Worm (Caenorhabditis elegans): ENCODE results near the gene suca-1.

The suca-1 gene

ce11 chrX:10900079-10900724 is at the start of gene suca-1:
suca-1 (minus strand) TSS chrX:10900114.
- TF ChIP-seq mdl-1 (tag; optimal IDR thresholded peaks at IDR 0.05) (no peak), nhr-43 (tag; optimal IDR thresholded peaks at IDR 0.05; ENCODE audit: poor library complexity, severe bottlenecking) (peak; percentile 11), hmg-11 (tag; optimal IDR thresholded peaks at IDR 0.05) (peak; percentile 39), elt-3 (tag; optimal IDR thresholded peaks at IDR 0.05) (no peak), daf-12 (tag; optimal IDR thresholded peaks at IDR 0.05) (no peak), nhr-67 (tag; optimal IDR thresholded peaks at IDR 0.05) (no peak), snpc-4 (tag; optimal IDR thresholded peaks at IDR 0.05) (peak; percentile 4), nhr-23 (tag; optimal IDR thresholded peaks at IDR 0.05) (peak; percentile 44), nhr-25 (tag; optimal IDR thresholded peaks at IDR 0.05) (peak; percentile 67), pha-4 (tag; optimal IDR thresholded peaks at IDR 0.05) (no peak), egl-5 (tag; optimal IDR thresholded peaks at IDR 0.05) (peak; percentile 36), elt-2 (tag; optimal IDR thresholded peaks at IDR 0.05) (peak; percentile 68), nfya-1 (tag; optimal IDR thresholded peaks at IDR 0.05; ENCODE audit: insufficient read depth) (no peak), fkh-2 (tag; optimal IDR thresholded peaks at IDR 0.05) (no peak), nhr-12 (tag; optimal IDR thresholded peaks at IDR 0.05) (no peak)

ce11 chrX:10948852-10949251 is 48.9 kb upstream of the suca-1 start, which contains the start of gene T21B6.3:
T21B6.3 (minus strand) TSS chrX:10948952.
- no peak for TF ChIP-seq egl-5 (tag; optimal IDR thresholded peaks at IDR 0.05)
- TF ChIP-seq fkh-2 (tag; optimal IDR thresholded peaks at IDR 0.05): no peak
- no peak for TF ChIP-seq snpc-4 (tag; optimal IDR thresholded peaks at IDR 0.05)
- TF ChIP-seq daf-12 (tag; optimal IDR thresholded peaks at IDR 0.05): no peak
- TF ChIP-seq nhr-67 (tag; optimal IDR thresholded peaks at IDR 0.05): no peak
- TF ChIP-seq nhr-12 (tag; optimal IDR thresholded peaks at IDR 0.05): no peak

DNA sequence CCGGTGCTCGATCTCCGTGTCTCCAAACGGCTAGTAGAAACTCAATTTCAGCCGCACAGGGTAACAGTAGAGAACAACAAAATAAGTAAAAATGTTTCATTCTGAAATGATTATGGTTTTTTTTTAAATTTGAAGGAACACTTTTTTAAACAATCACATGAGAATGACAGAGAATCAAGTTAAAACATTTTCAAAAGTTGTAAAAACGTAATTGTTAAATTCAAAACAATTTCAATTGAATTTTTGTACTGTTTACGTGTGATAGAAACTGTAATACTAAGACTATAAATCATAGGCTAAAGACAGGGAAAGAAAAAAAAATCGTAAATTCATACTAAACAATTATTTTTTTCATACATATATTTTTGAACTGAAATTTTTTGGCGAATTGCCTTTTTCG is 41.3 kb upstream of the suca-1 start, which contains the start of gene pho-7:
Gene pho-7, minus strand, starts transcription at position 101 of the 400 bp plus-strand sequence.
- TF ChIP-seq zag-1 (tag; optimal IDR thresholded peaks at IDR 0.05): no peak
- TF ChIP-seq nhr-28 (tag; optimal IDR thresholded peaks at IDR 0.05): no peak
- TF ChIP-seq lin-39 (tag; optimal IDR thresholded peaks at IDR 0.05): no peak
- no peak for TF ChIP-seq ceh-28 (tag; optimal IDR thresholded peaks at IDR 0.05)
- no peak for TF ChIP-seq nhr-77 (tag; optimal IDR thresholded peaks at IDR 0.05)
- no peak for TF ChIP-seq ama-1 (optimal IDR thresholded peaks at IDR 0.05)
- no peak for TF ChIP-seq fos-1 (tag; optimal IDR thresholded peaks at IDR 0.05)
- TF ChIP-seq aly-2 (tag; optimal IDR thresholded peaks at IDR 0.05): no peak
- no peak for TF ChIP-seq fkh-10 (GFP tag; optimal IDR thresholded peaks at IDR 0.05)
- no peak for TF ChIP-seq nhr-43 (tag; optimal IDR thresholded peaks at IDR 0.05; ENCODE audit: poor library complexity, severe bottlenecking)

DNA sequence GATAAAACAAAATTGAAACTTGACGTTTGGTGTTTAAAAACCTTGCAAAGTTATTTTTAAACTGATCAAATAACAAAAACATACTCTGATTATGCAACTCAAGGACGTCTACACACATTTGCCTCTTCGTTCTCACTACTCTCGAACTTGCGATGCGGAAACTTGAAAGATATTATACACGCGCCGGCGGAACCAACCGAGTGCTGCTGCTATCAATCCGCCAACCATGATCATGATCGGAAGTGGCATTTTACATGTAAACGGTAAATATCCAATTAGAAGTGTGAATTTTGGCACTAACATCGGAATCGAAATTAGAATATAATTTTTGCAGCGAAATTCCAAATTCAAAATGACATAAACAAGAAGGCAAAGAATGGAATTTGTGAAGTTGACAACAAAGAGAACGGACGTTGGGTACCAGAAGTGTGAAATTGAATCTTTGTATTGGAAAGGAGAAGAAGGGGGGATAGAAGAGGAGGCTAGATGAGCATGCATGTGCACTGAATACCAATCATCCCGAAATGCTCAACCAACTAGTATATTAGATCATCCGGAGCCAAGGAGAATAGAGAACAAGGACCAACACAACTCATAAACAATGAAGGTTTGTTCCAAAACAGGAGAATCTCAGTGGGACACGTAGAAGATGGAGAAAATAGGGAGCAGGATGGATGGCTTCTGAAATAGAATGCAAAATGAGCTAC is 33.5 kb upstream of the suca-1 start:
- TF ChIP-seq pqm-1 (tag; optimal IDR thresholded peaks at IDR 0.05) (no peak), R02D3.7 (tag; optimal IDR thresholded peaks at IDR 0.05) (no peak), eor-1 (tag; optimal IDR thresholded peaks at IDR 0.05) (no peak), ztf-4 (tag; optimal IDR thresholded peaks at IDR 0.05) (no peak), nhr-28 (tag; optimal IDR thresholded peaks at IDR 0.05) (no peak), daf-12 (tag; optimal IDR thresholded peaks at IDR 0.05) (no peak), ama-1 (optimal IDR thresholded peaks at IDR 0.05) (no peak), ZK546.5 (tag; optimal IDR thresholded peaks at IDR 0.05) (no peak), lin-15B (tag; optimal IDR thresholded peaks at IDR 0.05) (no peak), nfya-1 (tag; optimal IDR thresholded peaks at IDR 0.05; ENCODE audit: insufficient read depth) (no peak)

DNA sequence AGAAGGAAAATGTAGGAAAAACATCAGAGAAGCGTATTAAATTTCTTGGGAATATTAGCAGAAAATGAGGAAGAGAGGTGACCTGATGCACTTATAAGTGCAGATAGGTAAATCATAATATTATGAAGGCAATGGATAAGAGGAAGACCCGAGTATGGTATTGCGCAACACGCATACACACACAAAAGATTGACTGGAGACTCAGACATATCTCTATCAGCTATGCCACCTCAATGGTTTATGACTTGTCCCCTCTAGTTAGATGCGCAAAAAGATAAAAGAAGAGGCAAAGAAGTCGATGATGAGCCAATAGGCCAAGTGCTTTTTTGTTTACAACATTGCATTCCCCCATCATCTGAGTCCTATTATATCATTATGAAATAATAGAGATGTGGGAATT is 32.2 kb upstream of the suca-1 start:
- TF ChIP-seq nhr-28 (tag; optimal IDR thresholded peaks at IDR 0.05): no peak
- no peak for TF ChIP-seq pha-4 (tag; optimal IDR thresholded peaks at IDR 0.05)
- TF ChIP-seq jun-1 (tag; optimal IDR thresholded peaks at IDR 0.05): no peak
- TF ChIP-seq ztf-4 (tag; optimal IDR thresholded peaks at IDR 0.05): no peak
- TF ChIP-seq nhr-12 (tag; optimal IDR thresholded peaks at IDR 0.05): no peak
- TF ChIP-seq nhr-43 (tag; optimal IDR thresholded peaks at IDR 0.05; ENCODE audit: poor library complexity, severe bottlenecking): no peak
- TF ChIP-seq snpc-4 (tag; optimal IDR thresholded peaks at IDR 0.05): no peak
- no peak for TF ChIP-seq ZK546.5 (tag; optimal IDR thresholded peaks at IDR 0.05)
- no peak for TF ChIP-seq mml-1 (tag; optimal IDR thresholded peaks at IDR 0.05)
